Fruit fly (Drosophila melanogaster): ENCODE data around the gene MFS18.

Gene MFS18

DNA sequence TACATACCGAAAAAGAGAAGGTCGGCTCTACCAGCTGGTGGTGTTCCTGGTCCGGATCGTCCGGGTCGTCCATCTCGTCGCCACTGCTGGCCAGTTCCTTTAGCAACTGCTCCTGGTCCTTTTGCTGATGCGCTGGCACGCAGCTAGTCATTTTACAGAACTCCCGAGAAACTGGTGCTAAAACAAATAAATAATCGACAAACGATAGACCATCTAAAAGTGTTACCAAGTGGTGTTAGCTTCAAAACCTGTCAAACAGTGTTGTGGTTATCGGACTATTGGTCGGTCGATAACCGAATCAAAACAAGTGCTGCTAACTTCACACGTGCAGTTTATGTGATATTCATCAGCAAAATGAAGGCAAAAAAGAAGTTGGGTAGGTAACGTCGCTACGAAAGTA lies 4.0 kb downstream of the MFS18 start, which contains the start of the genes morgue and Elp3:
morgue (minus strand) TSS at position 224 of the 400 bp plus-strand sequence.
Elp3 (plus strand) TSS at position 276 of the 400 bp plus-strand sequence.
- no peak for TF ChIP-seq ttk (optimal IDR thresholded peaks at IDR 0.05)
- no peak for TF ChIP-seq h (optimal IDR thresholded peaks at IDR 0.05)
- no peak for TF ChIP-seq insv (optimal IDR thresholded peaks at IDR 0.05)
- no peak for TF ChIP-seq Myc (optimal IDR thresholded peaks at IDR 0.05)
- no peak for TF ChIP-seq Sin3A (optimal IDR thresholded peaks at IDR 0.05)
- TF ChIP-seq psq (optimal IDR thresholded peaks at IDR 0.05): no peak

DNA sequence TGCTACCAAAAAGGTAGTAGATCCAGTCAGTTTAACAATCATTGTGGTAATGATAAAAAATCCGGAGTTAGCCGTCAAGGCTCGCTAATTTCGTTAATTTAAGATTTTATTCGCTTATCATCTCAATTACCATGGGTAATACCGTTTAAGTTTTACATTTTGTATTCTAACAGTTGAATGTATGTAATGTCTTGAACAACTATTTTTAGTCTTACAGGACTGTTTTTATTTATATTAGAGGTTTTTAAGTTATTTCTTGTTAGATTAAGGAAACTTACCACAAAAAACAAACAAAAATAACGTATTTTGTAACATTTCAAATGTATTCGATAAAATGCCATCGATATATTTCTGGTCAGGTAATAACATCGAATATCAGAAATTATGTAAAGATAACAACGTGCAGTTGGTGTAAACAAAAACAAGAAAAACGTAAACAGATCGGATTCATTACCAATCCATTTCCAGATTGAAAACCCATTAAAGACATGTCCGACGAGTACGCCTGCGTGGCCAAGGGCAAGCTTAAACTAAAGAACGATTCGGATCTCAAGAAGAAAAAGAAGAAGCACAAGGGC lies 6.3 kb downstream of the MFS18 start, which contains the start of the genes Sfp24F and CG15432:
Sfp24F (minus strand) TSS at position 51 of the 578 bp plus-strand sequence.
CG15432 (plus strand) TSS at position 311 of the 578 bp plus-strand sequence.
- TF ChIP-seq Sin3A (optimal IDR thresholded peaks at IDR 0.05) (no peak), ttk (optimal IDR thresholded peaks at IDR 0.05) (no peak), psq (optimal IDR thresholded peaks at IDR 0.05) (no peak), insv (optimal IDR thresholded peaks at IDR 0.05) (no peak), Myc (optimal IDR thresholded peaks at IDR 0.05) (no peak), h (optimal IDR thresholded peaks at IDR 0.05) (no peak)

DNA sequence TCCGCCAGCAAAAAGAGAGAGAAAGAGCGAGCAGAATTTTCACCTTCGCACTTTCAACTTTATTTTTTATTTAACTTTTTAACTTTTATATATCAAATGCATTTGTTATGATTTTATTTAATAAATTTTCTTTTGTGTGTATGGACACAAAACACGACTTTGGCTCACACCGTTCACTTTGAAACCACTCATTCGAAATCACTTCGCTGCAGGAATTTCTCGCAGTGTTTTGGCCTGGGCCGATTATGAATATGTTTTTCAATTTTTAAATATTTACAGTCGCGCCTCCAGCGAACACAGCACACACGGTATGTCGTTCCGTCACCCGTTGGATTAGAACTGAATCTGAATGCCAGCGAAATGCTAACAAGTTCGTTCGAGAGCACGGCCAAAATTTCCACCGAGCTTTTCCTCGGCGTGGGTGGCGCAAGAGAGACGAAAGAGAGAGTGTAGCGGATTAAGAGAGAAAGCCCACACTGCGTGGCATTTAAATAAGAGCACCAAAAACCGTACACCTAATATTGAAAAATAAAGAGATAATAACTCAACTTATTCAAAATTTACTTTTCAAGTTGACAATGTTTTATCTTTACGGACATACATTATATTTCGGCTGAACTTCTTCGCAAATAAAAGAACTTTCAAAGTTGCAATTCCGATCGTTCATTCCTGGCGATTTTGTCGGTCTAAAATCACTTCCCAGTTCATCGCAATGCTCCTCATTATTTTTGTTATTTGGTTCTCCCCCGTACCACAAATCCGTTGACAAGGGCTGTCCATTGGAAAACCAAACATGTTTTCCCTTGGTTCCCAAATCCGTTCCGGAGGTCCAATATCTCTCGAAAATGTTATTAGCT lies 7.3 kb downstream of the MFS18 start, which contains the start of gene CG15431:
CG15431 (minus strand) TSS at position 402 of the 857 bp plus-strand sequence.
- TF ChIP-seq Sin3A (optimal IDR thresholded peaks at IDR 0.05): no peak
- no peak for TF ChIP-seq h (optimal IDR thresholded peaks at IDR 0.05)
- no peak for TF ChIP-seq insv (optimal IDR thresholded peaks at IDR 0.05)
- no peak for TF ChIP-seq psq (optimal IDR thresholded peaks at IDR 0.05)
- no peak for TF ChIP-seq ttk (optimal IDR thresholded peaks at IDR 0.05)
- no peak for TF ChIP-seq Myc (optimal IDR thresholded peaks at IDR 0.05)

DNA sequence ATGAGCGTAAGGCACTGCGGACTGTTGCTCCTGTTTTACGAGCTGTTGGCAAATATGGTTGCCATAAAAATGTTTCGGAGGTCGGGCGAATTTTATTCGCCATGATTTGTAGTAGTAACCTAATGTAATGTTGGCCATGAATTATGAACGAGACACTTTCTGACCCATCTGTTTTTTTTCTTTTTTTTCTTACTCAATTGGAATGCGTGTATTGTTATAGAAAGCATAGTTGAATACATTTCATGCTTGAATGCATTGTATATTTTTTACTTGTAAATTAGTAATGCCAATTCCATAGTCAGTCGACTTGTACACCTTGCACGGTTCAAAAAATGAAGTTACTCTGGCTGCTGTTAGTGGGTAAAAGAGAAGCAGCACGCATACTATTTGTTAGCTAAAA lies 10.9 kb downstream of the MFS18 start, which contains the start of gene CG43056:
CG43056 (plus strand) TSS at position 301 of the 400 bp plus-strand sequence.
- no peak for TF ChIP-seq Sin3A (optimal IDR thresholded peaks at IDR 0.05)
- no peak for TF ChIP-seq ttk (optimal IDR thresholded peaks at IDR 0.05)
- TF ChIP-seq insv (optimal IDR thresholded peaks at IDR 0.05): no peak
- no peak for TF ChIP-seq Myc (optimal IDR thresholded peaks at IDR 0.05)
- TF ChIP-seq psq (optimal IDR thresholded peaks at IDR 0.05): no peak
- TF ChIP-seq h (optimal IDR thresholded peaks at IDR 0.05): no peak

DNA sequence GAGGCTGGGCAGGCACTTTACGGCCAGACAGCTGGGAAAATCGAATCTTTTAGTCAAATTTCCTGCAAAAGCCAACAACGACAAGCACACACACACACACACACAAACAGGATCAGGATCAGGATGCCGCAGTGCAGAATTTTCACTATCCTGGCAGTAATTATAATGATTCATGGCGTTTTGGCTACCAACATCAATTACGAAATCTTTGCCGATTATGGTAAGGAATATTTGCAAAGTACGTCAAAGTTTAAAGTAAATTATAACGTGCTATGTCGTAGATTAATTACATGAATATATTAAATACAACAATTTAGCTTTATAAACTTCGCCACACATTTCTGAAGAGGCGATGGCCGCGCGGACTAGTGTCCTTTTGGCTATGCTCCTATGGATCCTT lies 14.8 kb downstream of the MFS18 start, which contains the start of the genes CG34177 and CG34178:
CG34177 (plus strand) TSS at position 301 of the 400 bp plus-strand sequence.
CG34178 (plus strand) TSS at position 301 of the 400 bp plus-strand sequence.
- TF ChIP-seq Myc (optimal IDR thresholded peaks at IDR 0.05) (no peak), insv (optimal IDR thresholded peaks at IDR 0.05) (no peak), ttk (optimal IDR thresholded peaks at IDR 0.05) (no peak), Sin3A (optimal IDR thresholded peaks at IDR 0.05) (no peak), h (optimal IDR thresholded peaks at IDR 0.05) (no peak), psq (optimal IDR thresholded peaks at IDR 0.05) (no peak)

DNA sequence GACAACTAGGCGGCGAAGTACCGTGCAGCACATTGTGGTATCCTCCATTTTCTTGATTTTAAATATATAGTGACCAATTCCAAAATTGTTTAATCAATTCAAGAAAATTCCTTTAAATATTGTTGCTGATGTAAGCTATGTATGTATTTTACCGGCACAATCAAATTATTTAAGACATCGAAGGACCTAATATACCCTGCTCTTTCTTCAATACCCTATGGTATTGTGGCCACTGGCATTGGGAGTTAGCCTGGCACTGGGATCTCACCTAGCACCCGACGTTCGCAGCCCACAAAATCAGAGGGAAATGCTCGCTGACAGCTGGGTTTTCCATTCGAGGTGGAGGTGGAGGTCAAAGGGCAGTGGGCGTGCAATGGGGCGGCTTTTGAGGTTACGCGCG lies 26.3 kb downstream of the MFS18 start:
- TF ChIP-seq Myc (optimal IDR thresholded peaks at IDR 0.05): no peak
- no peak for TF ChIP-seq h (optimal IDR thresholded peaks at IDR 0.05)
- no peak for TF ChIP-seq insv (optimal IDR thresholded peaks at IDR 0.05)
- TF ChIP-seq ttk (optimal IDR thresholded peaks at IDR 0.05): no peak
- TF ChIP-seq Sin3A (optimal IDR thresholded peaks at IDR 0.05): no peak
- no peak for TF ChIP-seq psq (optimal IDR thresholded peaks at IDR 0.05)

DNA sequence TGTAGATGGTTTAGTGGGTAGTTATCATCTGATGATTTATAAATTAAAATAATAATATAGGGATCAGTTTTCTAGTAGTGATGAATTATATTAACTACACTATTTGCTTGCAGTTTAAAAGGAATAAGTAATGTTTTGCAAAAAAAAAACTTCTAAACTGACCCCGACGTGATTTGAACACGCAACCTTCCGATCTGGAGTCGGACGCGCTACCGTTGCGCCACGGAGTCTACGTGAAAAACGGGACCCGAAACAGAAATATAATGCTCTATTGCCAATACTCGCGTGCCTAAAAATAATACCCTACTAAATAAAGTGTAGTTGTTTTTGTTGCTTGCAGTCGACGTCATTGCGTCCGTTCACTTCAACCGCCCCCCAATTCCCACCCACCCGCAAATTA lies 29.6 kb downstream of the MFS18 start:
- TF ChIP-seq Sin3A (optimal IDR thresholded peaks at IDR 0.05) (no peak), insv (optimal IDR thresholded peaks at IDR 0.05) (no peak), ttk (optimal IDR thresholded peaks at IDR 0.05) (no peak), psq (optimal IDR thresholded peaks at IDR 0.05) (no peak), Myc (optimal IDR thresholded peaks at IDR 0.05) (no peak), h (optimal IDR thresholded peaks at IDR 0.05) (no peak)

DNA sequence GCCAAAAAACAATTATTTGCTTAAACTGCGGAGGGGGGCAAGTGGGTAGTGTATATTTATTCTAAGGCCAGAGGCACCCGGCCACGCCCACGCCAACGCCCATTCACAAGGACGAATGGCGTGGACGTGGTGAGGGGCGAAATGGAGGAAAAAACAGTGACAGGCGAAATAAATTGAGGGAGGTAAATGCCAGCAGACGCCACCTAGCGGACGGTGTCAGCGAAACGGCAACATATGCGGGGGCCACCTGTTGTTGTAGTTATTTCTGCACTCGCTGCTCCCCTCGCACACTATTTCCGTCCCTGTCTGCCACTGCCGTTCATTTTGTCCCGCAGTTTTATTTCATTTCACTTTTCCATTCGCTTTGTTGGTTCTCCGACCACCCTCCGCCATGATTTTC lies 30.5 kb downstream of the MFS18 start:
- TF ChIP-seq Myc (optimal IDR thresholded peaks at IDR 0.05) (no peak), ttk (optimal IDR thresholded peaks at IDR 0.05) (no peak), insv (optimal IDR thresholded peaks at IDR 0.05) (no peak), psq (optimal IDR thresholded peaks at IDR 0.05) (no peak), h (optimal IDR thresholded peaks at IDR 0.05) (no peak), Sin3A (optimal IDR thresholded peaks at IDR 0.05) (no peak)

DNA sequence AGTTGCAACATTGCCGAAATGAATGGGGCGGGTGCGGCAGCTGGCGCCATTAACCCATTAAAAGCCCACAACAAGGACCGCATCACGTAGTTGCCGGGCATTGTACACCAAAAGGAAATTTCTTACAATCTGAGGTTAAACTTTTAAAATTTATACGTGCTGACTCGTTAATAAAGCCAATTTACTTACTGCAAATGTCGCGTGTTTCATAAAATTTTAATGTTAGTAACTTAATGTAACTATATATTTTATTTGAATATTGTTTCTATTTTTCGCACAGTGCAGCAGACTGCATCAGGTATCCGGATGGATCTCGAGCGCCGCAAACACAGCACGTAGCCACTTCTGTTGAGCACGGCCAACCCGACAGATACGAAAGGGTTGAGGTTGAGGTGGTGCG lies 31.5 kb downstream of the MFS18 start:
- TF ChIP-seq ttk (optimal IDR thresholded peaks at IDR 0.05): no peak

DNA sequence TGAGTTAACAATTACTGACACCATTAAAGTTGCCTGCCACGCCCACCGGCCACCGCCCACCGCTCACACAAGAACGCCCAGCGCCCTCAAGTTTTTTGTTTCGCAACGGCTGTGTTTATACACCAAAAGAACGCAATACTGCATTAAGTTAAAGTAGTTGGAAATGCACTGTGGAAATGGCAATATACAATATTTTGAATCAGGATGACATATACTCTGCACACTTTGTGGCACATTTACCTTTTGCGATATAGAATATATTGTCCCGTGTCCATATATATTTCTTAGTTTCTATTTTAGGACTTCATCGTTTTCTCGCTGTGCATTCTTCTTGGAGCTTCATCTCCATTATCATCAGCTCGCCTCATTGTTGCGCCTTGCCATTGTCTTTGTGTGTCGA lies 32.3 kb downstream of the MFS18 start:
- no peak for TF ChIP-seq Sin3A (optimal IDR thresholded peaks at IDR 0.05)
- TF ChIP-seq Myc (optimal IDR thresholded peaks at IDR 0.05): no peak
- TF ChIP-seq psq (optimal IDR thresholded peaks at IDR 0.05): no peak
- TF ChIP-seq ttk (optimal IDR thresholded peaks at IDR 0.05): no peak
- no peak for TF ChIP-seq insv (optimal IDR thresholded peaks at IDR 0.05)
- no peak for TF ChIP-seq h (optimal IDR thresholded peaks at IDR 0.05)

DNA sequence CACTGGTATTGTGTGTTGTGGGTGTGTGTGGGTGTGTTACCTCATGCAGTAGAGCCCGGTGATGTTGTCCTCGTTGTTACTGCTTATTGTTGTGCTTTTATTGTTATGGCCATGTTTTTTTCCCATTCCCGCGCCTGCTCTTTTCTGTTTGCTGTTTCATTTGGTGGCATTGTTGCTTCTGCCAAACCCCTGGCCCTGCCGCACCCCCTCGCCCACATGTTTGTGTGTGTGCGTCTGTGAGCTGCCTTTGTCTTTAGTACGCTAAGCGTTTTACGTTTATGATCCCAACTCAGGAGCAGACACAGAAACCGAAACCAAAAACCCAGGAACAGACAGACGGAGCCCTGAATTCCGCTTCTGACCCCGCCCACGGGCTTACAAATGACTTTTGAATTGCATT lies 34.4 kb downstream of the MFS18 start:
- no peak for TF ChIP-seq ttk (optimal IDR thresholded peaks at IDR 0.05)
- no peak for TF ChIP-seq Myc (optimal IDR thresholded peaks at IDR 0.05)
- TF ChIP-seq psq (optimal IDR thresholded peaks at IDR 0.05): no peak
- no peak for TF ChIP-seq Sin3A (optimal IDR thresholded peaks at IDR 0.05)
- no peak for TF ChIP-seq insv (optimal IDR thresholded peaks at IDR 0.05)
- TF ChIP-seq h (optimal IDR thresholded peaks at IDR 0.05): no peak

DNA sequence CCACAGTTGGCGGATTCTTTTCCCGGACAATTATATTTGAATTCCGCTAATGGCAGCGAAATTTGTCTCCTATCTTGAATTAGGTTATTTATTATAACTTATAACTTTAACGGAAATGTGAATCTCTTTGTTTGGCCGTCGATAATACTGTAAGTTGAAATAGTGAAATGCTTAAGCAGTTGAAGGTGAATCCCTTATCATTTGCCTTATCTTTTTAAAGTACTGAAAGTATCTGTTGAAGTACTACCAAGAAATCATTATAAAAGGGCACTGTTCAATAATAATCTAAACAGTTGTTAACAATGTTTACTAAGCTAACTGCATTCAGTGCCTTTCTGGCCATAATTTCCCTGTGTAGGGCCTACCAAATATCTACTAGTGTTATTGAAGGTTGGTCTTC lies 37.6 kb downstream of the MFS18 start, which contains the start of gene CG43055:
CG43055 (plus strand) TSS at position 301 of the 400 bp plus-strand sequence.
- TF ChIP-seq insv (optimal IDR thresholded peaks at IDR 0.05): no peak
- TF ChIP-seq h (optimal IDR thresholded peaks at IDR 0.05): no peak
- no peak for TF ChIP-seq ttk (optimal IDR thresholded peaks at IDR 0.05)
- no peak for TF ChIP-seq Myc (optimal IDR thresholded peaks at IDR 0.05)
- TF ChIP-seq psq (optimal IDR thresholded peaks at IDR 0.05): no peak
- no peak for TF ChIP-seq Sin3A (optimal IDR thresholded peaks at IDR 0.05)

All from Kc167 (cell line).